Worm (Caenorhabditis elegans) whole organism, midembryonic: ENCODE data around the gene H03G16.5.

Experiments
- T22C8.4 ChIP-seq: fragments of 200-800 bp; sonication (Bioruptor generic); IDR thresholded peaks from 2 replicates; pipeline ENCODE4 v1.3.6; 2022; ENCODE audit warnings: missing genetic modification characterization, missing compliant biosample characterization
- cog-1 ChIP-seq: sonication (generic microtip); optimal IDR thresholded peaks from 2 replicates; lab custom pipeline; 2016; ENCODE audit warnings: missing genetic modification characterization, missing compliant biosample characterization
- flt-1 ChIP-seq: fragments of 200-800 bp; sonication (Bioruptor generic); IDR thresholded peaks from 2 replicates; pipeline ENCODE4 v1.3.6; 2022; ENCODE audit warnings: missing genetic modification characterization, missing compliant biosample characterization
- klf-2 ChIP-seq: fragments of 200-800 bp; sonication (Bioruptor generic); conservative IDR thresholded peaks from 2 replicates; pipeline ENCODE4 v1.3.6; 2022; ENCODE audit warnings: missing genetic modification reagents, missing genetic modification characterization, missing compliant biosample characterization
- med-1 ChIP-seq: sonication (generic microtip); optimal IDR thresholded peaks from 2 replicates; lab custom pipeline; 2017; ENCODE audit warnings: missing genetic modification characterization, mild to moderate bottlenecking, missing compliant biosample characterization, antibody characterized with exemption, missing genetic modification reagents; ENCODE audit not compliant: insufficient read depth
- ref-1 ChIP-seq: fragments of 200-800 bp; sonication (Bioruptor generic); conservative IDR thresholded peaks from 2 replicates; pipeline ENCODE4 v1.3.6; 2022; ENCODE audit warnings: missing genetic modification reagents, missing genetic modification characterization, missing compliant biosample characterization
- tab-1 ChIP-seq: fragments of 200-800 bp; sonication (Bioruptor generic); IDR thresholded peaks from 2 replicates; pipeline ENCODE4 v1.3.6; 2022; ENCODE audit warnings: missing genetic modification characterization, missing compliant biosample characterization
- ztf-23 ChIP-seq: fragments of 200-800 bp; sonication (Bioruptor generic); IDR thresholded peaks from 2 replicates; pipeline ENCODE4 v1.3.6; 2022; ENCODE audit warnings: missing genetic modification reagents, missing genetic modification characterization, missing compliant biosample characterization
- ztf-29 ChIP-seq: fragments of 200-800 bp; sonication (Bioruptor generic); IDR thresholded peaks from 2 replicates; pipeline ENCODE4 v1.3.6; 2022; ENCODE audit warnings: missing genetic modification reagents, missing genetic modification characterization, missing compliant biosample characterization

DNA sequence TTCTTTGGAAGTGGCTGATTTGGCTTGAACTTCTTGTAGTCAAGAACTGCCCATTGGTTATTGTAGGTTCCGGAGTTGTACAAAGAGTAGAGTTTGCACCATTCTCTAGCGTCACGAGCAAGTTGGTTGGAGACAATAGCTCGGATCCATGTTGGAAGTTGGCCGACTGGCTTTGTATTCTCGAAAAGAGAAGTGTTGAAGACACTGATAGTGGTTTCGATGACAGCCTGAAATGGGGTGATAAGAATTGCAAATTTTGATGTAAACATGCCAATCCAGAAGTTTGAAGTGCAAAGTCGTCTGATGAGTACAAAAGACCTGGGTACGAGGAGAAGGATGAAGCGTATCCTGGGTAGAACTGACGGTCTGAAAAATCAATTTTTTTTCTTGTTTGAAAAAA is 39.6 kb upstream of the H03G16.5 start:
- TF ChIP-seq med-1 (GFP tag; lab: Kevin White, UChicago) (no peak), ztf-29 (GFP tag; lab: Robert Waterston, UW) (no peak), klf-2 (GFP tag; lab: Robert Waterston, UW) (no peak), flt-1 (GFP tag; lab: Robert Waterston, UW) (no peak), T22C8.4 (GFP tag; lab: Robert Waterston, UW) (no peak), ztf-23 (GFP tag; lab: Robert Waterston, UW) (no peak), cog-1 (tag; lab: Kevin White, UChicago) (no peak), ref-1 (GFP tag; lab: Robert Waterston, UW) (no peak), tab-1 (GFP tag; lab: Robert Waterston, UW) (no peak)
